Worm (Caenorhabditis elegans) whole organism, late embryonic: ENCODE data around the gene bbs-2.

Experiments
- F13H6.1 ChIP-seq: sonication (generic microtip); optimal IDR thresholded peaks from 2 replicates; lab custom pipeline; 2016; ENCODE audit warnings: missing genetic modification characterization, missing compliant biosample characterization
- K02D7.2 ChIP-seq: sonication (generic microtip); optimal IDR thresholded peaks from 2 replicates; lab custom pipeline; 2017; ENCODE audit warnings: mild to moderate bottlenecking, missing genetic modification characterization, missing compliant biosample characterization
- K09A11.1 ChIP-seq: sonication (generic microtip); optimal IDR thresholded peaks from 2 replicates; lab custom pipeline; 2017; ENCODE audit warnings: antibody characterized with exemption, mild to moderate bottlenecking, missing genetic modification characterization, missing compliant biosample characterization; ENCODE audit not compliant: insufficient read depth
- ama-1 ChIP-seq: fragments of 150-350 bp; optimal IDR thresholded peaks from 2 replicates; lab custom pipeline; 2014
- ceh-14 ChIP-seq: sonication (generic microtip); optimal IDR thresholded peaks from 2 replicates; lab custom pipeline; 2016; ENCODE audit warnings: missing genotype, missing genetic modification characterization, missing compliant biosample characterization
- ceh-18 ChIP-seq: sonication (generic microtip); optimal IDR thresholded peaks from 2 replicates; lab custom pipeline; 2016; ENCODE audit warnings: missing genetic modification characterization, missing compliant biosample characterization
- ceh-19 ChIP-seq: fragments of 200-800 bp; sonication (Bioruptor generic); optimal IDR thresholded peaks from 2 replicates; lab custom pipeline; 2018; ENCODE audit warnings: mild to moderate bottlenecking, missing genetic modification characterization, missing compliant biosample characterization
- ceh-22 ChIP-seq: sonication (generic microtip); optimal IDR thresholded peaks from 2 replicates; lab custom pipeline; 2017; ENCODE audit warnings: missing biosample characterization, missing genetic modification characterization
- ceh-24 ChIP-seq: sonication (generic microtip); optimal IDR thresholded peaks from 2 replicates; lab custom pipeline; 2016; ENCODE audit warnings: mild to moderate bottlenecking, missing genetic modification characterization, missing compliant biosample characterization
- ceh-30 ChIP-seq: fragments of 150-350 bp; optimal IDR thresholded peaks from 2 replicates; lab custom pipeline; 2014; ENCODE audit warnings: missing biosample characterization, missing genetic modification characterization
- ceh-31 ChIP-seq: sonication (generic microtip); optimal IDR thresholded peaks from 2 replicates; lab custom pipeline; 2016; ENCODE audit warnings: missing genetic modification characterization, missing compliant biosample characterization
- ceh-45 ChIP-seq: fragments of 200-800 bp; sonication (Bioruptor generic); IDR thresholded peaks from 2 replicates; pipeline ENCODE4 v1.3.6; 2022; ENCODE audit warnings: missing genetic modification reagents, missing genetic modification characterization, missing compliant biosample characterization
- ceh-48 ChIP-seq: sonication (generic microtip); optimal IDR thresholded peaks from 2 replicates; lab custom pipeline; 2016; ENCODE audit warnings: missing genetic modification characterization, inconsistent platforms, missing compliant biosample characterization
- che-1 ChIP-seq: sonication (generic microtip); optimal IDR thresholded peaks from 2 replicates; lab custom pipeline; 2016; ENCODE audit warnings: mild to moderate bottlenecking, missing genetic modification characterization, missing compliant biosample characterization
- dve-1 ChIP-seq: sonication (generic microtip); optimal IDR thresholded peaks from 2 replicates; lab custom pipeline; 2017; ENCODE audit warnings: antibody characterized with exemption, mild to moderate bottlenecking, missing genetic modification characterization, missing compliant biosample characterization
- elt-2 ChIP-seq: sonication (generic microtip); optimal IDR thresholded peaks from 2 replicates; lab custom pipeline; 2016; ENCODE audit warnings: missing genetic modification reagents, missing genetic modification characterization, missing compliant biosample characterization
- elt-4 ChIP-seq: sonication (generic microtip); optimal IDR thresholded peaks from 2 replicates; lab custom pipeline; 2016; ENCODE audit warnings: missing genetic modification characterization, missing compliant biosample characterization
- eyg-1 ChIP-seq: sonication (generic microtip); optimal IDR thresholded peaks from 2 replicates; lab custom pipeline; 2016; ENCODE audit warnings: missing genotype, missing genetic modification characterization, missing compliant biosample characterization
- fax-1 ChIP-seq: sonication (generic microtip); optimal IDR thresholded peaks from 2 replicates; lab custom pipeline; 2016; ENCODE audit warnings: missing genotype, missing genetic modification characterization, missing compliant biosample characterization
- fkh-10 ChIP-seq: fragments of 150-350 bp; optimal IDR thresholded peaks from 2 replicates; lab custom pipeline; 2014; ENCODE audit warnings: missing biosample characterization, missing genetic modification reagents, missing genetic modification characterization
- fkh-6 ChIP-seq: sonication (generic microtip); optimal IDR thresholded peaks from 2 replicates; lab custom pipeline; 2016; ENCODE audit warnings: missing genetic modification characterization, missing compliant biosample characterization
- gmeb-2 ChIP-seq: sonication (generic microtip); optimal IDR thresholded peaks from 2 replicates; lab custom pipeline; 2016; ENCODE audit warnings: missing genetic modification characterization, inconsistent platforms, missing compliant biosample characterization
- hlh-8 ChIP-seq: sonication (generic microtip); optimal IDR thresholded peaks from 2 replicates; lab custom pipeline; 2016; ENCODE audit warnings: missing genotype, missing genetic modification characterization, missing compliant biosample characterization
- lim-6 ChIP-seq: sonication (generic microtip); optimal IDR thresholded peaks from 2 replicates; lab custom pipeline; 2016; ENCODE audit warnings: missing genetic modification characterization, missing compliant biosample characterization
- madf-2 ChIP-seq: sonication (generic microtip); optimal IDR thresholded peaks from 2 replicates; lab custom pipeline; 2017; ENCODE audit warnings: missing genetic modification characterization, missing compliant biosample characterization
- nfya-1 ChIP-seq: sonication (generic microtip); optimal IDR thresholded peaks from 2 replicates; lab custom pipeline; 2017; ENCODE audit warnings: missing genetic modification characterization, mild to moderate bottlenecking, missing compliant biosample characterization, antibody characterized with exemption, moderate library complexity
- nhr-232 ChIP-seq: sonication (generic microtip); optimal IDR thresholded peaks from 2 replicates; lab custom pipeline; 2016; ENCODE audit warnings: missing genetic modification characterization, missing compliant biosample characterization
- npax-4 ChIP-seq: sonication (generic microtip); optimal IDR thresholded peaks from 2 replicates; lab custom pipeline; 2016; ENCODE audit warnings: missing genetic modification characterization, missing compliant biosample characterization
- odd-2 ChIP-seq: sonication (generic microtip); optimal IDR thresholded peaks from 2 replicates; lab custom pipeline; 2017; ENCODE audit warnings: antibody characterized with exemption, mild to moderate bottlenecking, missing genetic modification characterization, missing compliant biosample characterization
- pag-3 ChIP-seq: sonication (generic microtip); optimal IDR thresholded peaks from 2 replicates; lab custom pipeline; 2016; ENCODE audit warnings: missing compliant biosample characterization, missing genetic modification characterization, borderline replicate concordance
- pqm-1 ChIP-seq: sonication (generic microtip); optimal IDR thresholded peaks from 2 replicates; lab custom pipeline; 2016; ENCODE audit warnings: missing genetic modification characterization, missing compliant biosample characterization
- pros-1 ChIP-seq: fragments of 150-350 bp; optimal IDR thresholded peaks from 2 replicates; lab custom pipeline; 2014; ENCODE audit warnings: missing biosample characterization, missing genetic modification reagents, missing genetic modification characterization
- rnt-1 ChIP-seq: sonication (generic microtip); optimal IDR thresholded peaks from 2 replicates; lab custom pipeline; 2016; ENCODE audit warnings: missing genetic modification characterization, missing compliant biosample characterization
- sox-4 ChIP-seq: sonication (generic microtip); optimal IDR thresholded peaks from 2 replicates; lab custom pipeline; 2017; ENCODE audit warnings: mild to moderate bottlenecking, missing genetic modification characterization, inconsistent platforms, missing compliant biosample characterization
- syd-9 ChIP-seq: sonication (generic microtip); optimal IDR thresholded peaks from 2 replicates; lab custom pipeline; 2016; ENCODE audit warnings: mild to moderate bottlenecking, missing genetic modification characterization, moderate library complexity, missing compliant biosample characterization
- ttx-3 ChIP-seq: sonication (generic microtip); optimal IDR thresholded peaks from 2 replicates; lab custom pipeline; 2016; ENCODE audit warnings: missing genetic modification reagents, missing genetic modification characterization, missing compliant biosample characterization
- unc-3 ChIP-seq, 2 experiments: fragments of 200-800 bp in 1 of 2; sonication (Bioruptor generic) in 1 of 2; sonication (generic microtip) in 1 of 2; conservative IDR thresholded peaks in 1 of 2; optimal IDR thresholded peaks in 1 of 2; 2 replicates each; pipeline versions ENCODE4 v1.3.6 to Lab custom; 2016 to 2022; ENCODE audit warnings: missing compliant biosample characterization in 2 of 2, missing genetic modification characterization in 2 of 2, missing genetic modification reagents in 1 of 2
- unc-42 ChIP-seq: sonication (generic microtip); optimal IDR thresholded peaks from 2 replicates; lab custom pipeline; 2016; ENCODE audit warnings: missing genotype, missing genetic modification characterization, missing compliant biosample characterization
- unc-55 ChIP-seq: sonication (generic microtip); optimal IDR thresholded peaks from 2 replicates; lab custom pipeline; 2017; ENCODE audit warnings: missing biosample characterization, missing genetic modification reagents, missing genetic modification characterization
- unc-86 ChIP-seq: sonication (generic microtip); optimal IDR thresholded peaks from 2 replicates; lab custom pipeline; 2016; ENCODE audit warnings: missing genetic modification characterization, missing compliant biosample characterization
- ztf-16 ChIP-seq: sonication (generic microtip); optimal IDR thresholded peaks from 2 replicates; lab custom pipeline; 2017; ENCODE audit warnings: missing genetic modification characterization, missing compliant biosample characterization

Gene bbs-2

ce11 chrIV:7933733-7934132 is at the start of gene bbs-2:
bbs-2 (plus strand) TSS chrIV:7934033.
- TF ChIP-seq K02D7.2 (tag; lab: Kevin White, UChicago) (no peak), ceh-14 (no peak), npax-4 (tag; lab: Kevin White, UChicago) (no peak), ceh-30 (tag; lab: Kevin White, UChicago) (no peak), ztf-16 (tag; lab: Kevin White, UChicago) (no peak), ceh-19 (GFP tag; lab: Kevin White, UChicago) (no peak), ceh-31 (tag; lab: Kevin White, UChicago) (no peak), ceh-45 (GFP tag; lab: Robert Waterston, UW) (no peak), ceh-48 (tag; lab: Kevin White, UChicago) (no peak), nhr-232 (tag; lab: Kevin White, UChicago) (no peak), pros-1 (tag; lab: Kevin White, UChicago) (no peak), unc-42 (tag; lab: Kevin White, UChicago) (no peak), sox-4 (no peak), lim-6 (no peak)

ce11 chrIV:7897443-7897842 is 36.4 kb upstream of the bbs-2 start, which contains the start of gene ilys-4:
ilys-4 (minus strand) TSS chrIV:7897543.
- TF ChIP-seq syd-9: no peak
- TF ChIP-seq unc-42 (tag; lab: Kevin White, UChicago): no peak
- no peak for TF ChIP-seq unc-55 (GFP tag; lab: Kevin White, UChicago)
- TF ChIP-seq ceh-45 (GFP tag; lab: Robert Waterston, UW): no peak
- no peak for TF ChIP-seq unc-86 (tag; lab: Kevin White, UChicago)
- no peak for TF ChIP-seq sox-4
- no peak for TF ChIP-seq fkh-6 (tag; lab: Kevin White, UChicago)
- no peak for TF ChIP-seq dve-1 (tag; lab: Kevin White, UChicago)
- TF ChIP-seq nhr-232 (tag; lab: Kevin White, UChicago): no peak
- TF ChIP-seq pqm-1 (tag; lab: Kevin White, UChicago): no peak

ce11 chrIV:7897953-7898352 is 35.9 kb upstream of the bbs-2 start:
- TF ChIP-seq ttx-3 (tag; lab: Kevin White, UChicago) (no peak), pag-3 (tag; lab: Kevin White, UChicago) (no peak), che-1 (tag; lab: Kevin White, UChicago) (no peak), unc-3 (GFP tag; conservative IDR thresholded peaks at IDR 0.05; lab: Robert Waterston, UW) (no peak), unc-3 (tag; optimal IDR thresholded peaks at IDR 0.05; lab: Kevin White, UChicago) (no peak), ceh-18 (tag; lab: Kevin White, UChicago) (no peak), pqm-1 (tag; lab: Kevin White, UChicago) (no peak), hlh-8 (tag; lab: Kevin White, UChicago) (no peak), ama-1 (lab: Kevin White, UChicago) (no peak), fax-1 (no peak), elt-4 (tag; lab: Kevin White, UChicago) (no peak), madf-2 (tag; lab: Kevin White, UChicago) (no peak), rnt-1 (tag; lab: Kevin White, UChicago) (no peak), gmeb-2 (no peak), lim-6 (no peak), nfya-1 (tag; lab: Kevin White, UChicago) (no peak), ceh-30 (tag; lab: Kevin White, UChicago) (no peak), sox-4 (no peak), fkh-10 (no peak)

- TF ChIP-seq nhr-232 (tag; lab: Kevin White, UChicago): no peak
- no peak for TF ChIP-seq ceh-24
- TF ChIP-seq odd-2 (tag; lab: Kevin White, UChicago): no peak
- TF ChIP-seq ttx-3 (tag; lab: Kevin White, UChicago): no peak
- no peak for TF ChIP-seq elt-2 (tag; lab: Kevin White, UChicago)
- TF ChIP-seq eyg-1 (tag; lab: Kevin White, UChicago): no peak
- no peak for TF ChIP-seq ceh-22 (tag; lab: Kevin White, UChicago)
- no peak for TF ChIP-seq K09A11.1
- no peak for TF ChIP-seq ama-1 (lab: Kevin White, UChicago)
- TF ChIP-seq syd-9: no peak
- no peak for TF ChIP-seq F13H6.1 (tag; lab: Kevin White, UChicago)
- TF ChIP-seq hlh-8 (tag; lab: Kevin White, UChicago): no peak
- TF ChIP-seq ztf-16 (tag; lab: Kevin White, UChicago): no peak
- no peak for TF ChIP-seq gmeb-2
These were observed 35.3 kb upstream of the bbs-2 start for ce11 chrIV:7898489-7898888.
